Worm (Caenorhabditis elegans): ENCODE measurements around the gene gst-27.

DNA sequence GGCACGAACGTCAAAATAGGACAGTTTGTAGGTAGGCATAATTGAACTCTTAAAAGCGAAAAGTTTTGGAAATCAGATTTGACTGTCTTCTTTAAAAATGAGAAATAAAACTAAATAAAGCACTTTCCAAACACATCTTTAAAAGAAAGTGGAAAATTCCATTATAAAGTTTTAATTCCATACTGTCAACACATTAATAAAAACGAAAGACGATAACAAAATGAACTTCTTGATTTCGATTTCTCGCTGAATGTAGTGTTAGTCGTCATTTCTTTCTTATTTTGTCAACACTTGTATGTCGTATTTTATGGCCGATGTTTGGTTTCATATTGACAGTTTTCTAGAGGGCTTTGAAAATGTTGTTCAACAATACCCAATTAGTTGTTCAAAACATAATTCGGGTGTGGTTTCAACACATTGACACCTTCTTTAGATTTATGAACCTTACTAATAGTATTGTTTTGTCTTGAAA, 4.3 kb upstream of the gst-27 start, which contains the start of gene gst-29:
- TF ChIP-seq W03F9.2 (tag; optimal IDR thresholded peaks at IDR 0.05): no peak
- no peak for TF ChIP-seq dao-5 (tag; optimal IDR thresholded peaks at IDR 0.05)

All from whole organism, L4/young adult.